Worm (Caenorhabditis elegans) whole organism, L4 larva: Measurements from ENCODE around the gene cyp-33C6.

ENCODE experiments used
- Y75B8A.6 ChIP-seq: fragments of 200-800 bp; sonication (Bioruptor generic); IDR thresholded peaks from 2 replicates; pipeline ENCODE4 v1.3.6; 2022; ENCODE audit warnings: missing genetic modification reagents, missing genetic modification characterization, missing compliant biosample characterization
- dmd-6 ChIP-seq: fragments of 200-800 bp; sonication (Bioruptor generic); IDR thresholded peaks from 2 replicates; pipeline ENCODE4 v1.3.6; 2022; ENCODE audit warnings: missing genetic modification reagents, missing genetic modification characterization, missing compliant biosample characterization
- nhr-25 ChIP-seq: sonication (generic microtip); optimal IDR thresholded peaks from 2 replicates; lab custom pipeline; 2017; ENCODE audit warnings: missing genetic modification characterization, mild to moderate bottlenecking, missing compliant biosample characterization, antibody characterized with exemption, moderate library complexity, borderline replicate concordance; ENCODE audit not compliant: insufficient read depth

ce11 chrV:2242630-2243029, 6.6 kb downstream of the cyp-33C6 start, which contains the start of gene cyp-33C3:
- TF ChIP-seq dmd-6 (peak; percentile 28; the same call in 1 of the 2 replicates), Y75B8A.6 (GFP tag; lab: Robert Waterston, UW) (no peak), nhr-25 (tag; lab: Kevin White, UChicago) (no peak)
